Worm (Caenorhabditis elegans) whole organism, young adult: ENCODE measurements around the gene col-126.

ENCODE experiments used
- F22D6.2 ChIP-seq: sonication (generic microtip); optimal IDR thresholded peaks from 2 replicates; lab custom pipeline; 2016; ENCODE audit warnings: mild to moderate bottlenecking, missing genetic modification characterization, missing compliant biosample characterization
- F33H1.4 ChIP-seq: fragments of 200-800 bp; sonication (Bioruptor generic); IDR thresholded peaks from 2 replicates; pipeline ENCODE4 v1.3.6; 2022; ENCODE audit warnings: missing genetic modification reagents, missing genetic modification characterization, missing compliant biosample characterization
- hlh-26 ChIP-seq: fragments of 200-800 bp; sonication (Bioruptor generic); conservative IDR thresholded peaks from 2 replicates; pipeline ENCODE4 v1.3.6; 2022; ENCODE audit warnings: missing genetic modification reagents, missing genetic modification characterization, missing compliant biosample characterization
- hmg-1.2 ChIP-seq: fragments of 200-800 bp; sonication (Bioruptor generic); IDR thresholded peaks from 2 replicates; pipeline ENCODE4 v1.3.6; 2022; ENCODE audit warnings: missing genetic modification reagents, missing genetic modification characterization, missing compliant biosample characterization
- lin-54 ChIP-seq: fragments of 200-800 bp; sonication (Bioruptor generic); optimal IDR thresholded peaks from 2 replicates; lab custom pipeline; 2018; ENCODE audit warnings: mild to moderate bottlenecking, missing genetic modification characterization, missing compliant biosample characterization
- snpc-1.1 ChIP-seq: sonication (generic microtip); optimal IDR thresholded peaks from 2 replicates; lab custom pipeline; 2017; ENCODE audit warnings: missing genetic modification characterization, mild to moderate bottlenecking, missing compliant biosample characterization, antibody characterized with exemption, moderate library complexity, missing genotype, missing genetic modification reagents; ENCODE audit not compliant: insufficient read depth
- snpc-4 ChIP-seq, 5 experiments: fragments of 150-350 bp in 1 of 5; sonication (generic microtip) in 4 of 5; optimal IDR thresholded peaks; 2 replicates each; lab custom pipeline; 2014 to 2018; ENCODE audit warnings: missing genetic modification characterization in 5 of 5, missing biosample characterization in 3 of 5, antibody characterized with exemption in 2 of 5, mild to moderate bottlenecking in 2 of 5, missing compliant biosample characterization in 2 of 5, missing genotype in 2 of 5, moderate library complexity in 2 of 5, missing genetic modification reagents in 1 of 5

DNA sequence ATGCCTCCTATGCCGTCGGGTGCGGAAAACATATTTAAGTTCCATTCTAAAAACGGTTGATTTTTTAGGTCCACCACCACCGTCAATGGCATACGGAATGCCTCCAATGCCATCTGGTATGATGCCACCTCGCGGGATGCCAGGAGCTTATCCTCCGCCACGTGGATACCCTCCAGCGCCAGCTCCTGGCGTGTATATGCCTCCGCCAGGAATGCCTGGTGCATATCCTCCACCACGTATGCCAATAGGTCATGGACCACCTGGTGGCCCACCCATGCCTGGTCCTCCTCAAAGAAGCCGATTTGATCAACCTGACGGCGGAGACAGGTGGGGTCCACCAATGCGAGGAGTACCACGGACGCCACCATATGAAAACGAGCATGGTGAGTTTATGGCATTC lies 48.3 kb downstream of the col-126 start:
- TF ChIP-seq snpc-4 (GFP tag; optimal IDR thresholded peaks at IDR 0.05; lab: Kevin White, UChicago) (no peak), snpc-4 (tag; optimal IDR thresholded peaks at IDR 0.05; lab: Kevin White, UChicago) (no peak), lin-54 (GFP tag; lab: Kevin White, UChicago) (no peak), snpc-1.1 (tag; lab: Kevin White, UChicago) (no peak), F22D6.2 (no peak), F33H1.4 (GFP tag; lab: Robert Waterston, UW) (no peak), hmg-1.2 (no peak), hlh-26 (GFP tag; lab: Robert Waterston, UW) (no peak)
